Fruit fly (Drosophila melanogaster) whole organism: ENCODE measurements around the gene Trm1.

Experiments used
- CG8478 ChIP-seq: fragments of >200 bp; optimal IDR thresholded peaks from 2 replicates; lab custom pipeline; 2018; ENCODE audit warnings: inconsistent platforms
- Dll ChIP-seq: fragments of >200 bp; optimal IDR thresholded peaks from 2 replicates; lab custom pipeline; 2017
- EcR ChIP-seq, 2 experiments: fragments of >200 bp; optimal IDR thresholded peaks; 2 replicates each; lab custom pipeline; 2017; ENCODE audit warnings: missing biosample characterization in 2 of 2, missing genetic modification characterization in 2 of 2, missing genetic modification reagents in 2 of 2
- pan ChIP-seq: fragments of >200 bp; optimal IDR thresholded peaks from 2 replicates; lab custom pipeline; 2017
- psq ChIP-seq: fragments of >200 bp; optimal IDR thresholded peaks from 2 replicates; lab custom pipeline; 2017
- usp ChIP-seq: fragments of >200 bp; optimal IDR thresholded peaks from 2 replicates; lab custom pipeline; 2017; ENCODE audit warnings: missing biosample characterization, missing genetic modification characterization, mixed read lengths

Trm1 gene

DNA sequence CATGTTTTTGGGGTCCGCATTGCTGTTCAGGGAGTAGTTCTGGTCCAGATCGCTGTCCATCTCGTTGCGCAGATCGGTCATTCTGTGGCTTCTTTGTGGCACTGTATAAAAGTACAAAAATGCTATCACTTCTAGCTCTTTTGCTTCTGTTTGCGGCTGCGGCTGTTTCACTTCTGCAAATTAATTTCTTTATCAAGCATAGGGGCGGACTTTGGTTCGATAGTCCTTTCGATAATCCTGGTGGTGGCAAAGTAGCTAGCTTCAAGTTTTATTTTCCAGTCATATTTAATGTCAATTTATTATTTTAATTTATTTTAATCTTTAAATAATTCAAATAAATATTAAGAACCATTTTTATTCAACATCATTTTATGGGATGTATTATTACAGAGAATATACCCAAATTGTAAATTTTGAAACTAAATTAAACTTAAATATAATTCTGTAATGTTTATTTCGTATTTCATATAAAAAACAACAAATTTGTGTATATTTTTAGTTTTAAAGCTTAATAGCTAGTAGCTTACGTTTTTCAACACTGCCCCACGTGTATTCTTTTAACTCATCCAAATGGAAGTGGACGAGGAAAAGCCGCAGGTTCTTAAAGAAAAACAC, at the start of gene Trm1, which contains the start of gene CG5446:
Gene Trm1 (plus strand): TSS at position 542 of the 615 bp plus-strand sequence.
Gene CG5446 (minus strand): TSS at position 223 of the 615 bp plus-strand sequence.
- no peak for TF ChIP-seq CG8478 (lab: Kevin White, UChicago)

dm6 chr2L:12392406-12392805, 35.4 kb upstream of the Trm1 start:
- no peak for TF ChIP-seq EcR (GFP tag; optimal IDR thresholded peaks at IDR 0.05; lab: Kevin White, UChicago)
- no peak for TF ChIP-seq Dll (lab: Kevin White, UChicago)
- no peak for TF ChIP-seq psq (lab: Kevin White, UChicago)
- no peak for TF ChIP-seq usp (GFP tag; lab: Kevin White, UChicago)
- TF ChIP-seq CG8478 (lab: Kevin White, UChicago), result no peak
- no peak for TF ChIP-seq pan (lab: Kevin White, UChicago)

DNA sequence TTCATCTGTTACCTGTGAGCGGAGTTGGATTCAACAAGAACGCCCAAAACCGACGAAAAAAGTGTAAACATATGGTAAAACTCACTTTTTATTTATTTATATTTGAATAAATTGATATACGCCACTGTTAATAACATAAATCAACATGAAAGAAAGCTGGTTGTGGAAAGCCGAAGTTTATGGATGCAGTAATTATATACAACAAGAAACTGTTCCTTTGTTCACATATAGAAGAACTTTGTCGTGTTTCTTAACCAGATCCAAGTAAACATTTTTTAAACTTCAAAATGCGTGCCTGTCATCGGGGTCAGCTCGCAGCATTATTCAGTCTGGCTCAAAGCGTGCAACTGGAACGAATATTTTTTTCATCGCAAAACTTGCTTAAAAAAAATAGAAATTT, 29.9 kb upstream of the Trm1 start, which contains the start of gene Pkd2:
Gene Pkd2 (plus strand): TSS at position 301 of the 400 bp plus-strand sequence.
- TF ChIP-seq usp (GFP tag; lab: Kevin White, UChicago) (no peak), Dll (lab: Kevin White, UChicago) (no peak), psq (lab: Kevin White, UChicago) (no peak), pan (lab: Kevin White, UChicago) (no peak), EcR (GFP tag; optimal IDR thresholded peaks at IDR 0.05; lab: Kevin White, UChicago) (no peak), CG8478 (lab: Kevin White, UChicago) (no peak)

DNA sequence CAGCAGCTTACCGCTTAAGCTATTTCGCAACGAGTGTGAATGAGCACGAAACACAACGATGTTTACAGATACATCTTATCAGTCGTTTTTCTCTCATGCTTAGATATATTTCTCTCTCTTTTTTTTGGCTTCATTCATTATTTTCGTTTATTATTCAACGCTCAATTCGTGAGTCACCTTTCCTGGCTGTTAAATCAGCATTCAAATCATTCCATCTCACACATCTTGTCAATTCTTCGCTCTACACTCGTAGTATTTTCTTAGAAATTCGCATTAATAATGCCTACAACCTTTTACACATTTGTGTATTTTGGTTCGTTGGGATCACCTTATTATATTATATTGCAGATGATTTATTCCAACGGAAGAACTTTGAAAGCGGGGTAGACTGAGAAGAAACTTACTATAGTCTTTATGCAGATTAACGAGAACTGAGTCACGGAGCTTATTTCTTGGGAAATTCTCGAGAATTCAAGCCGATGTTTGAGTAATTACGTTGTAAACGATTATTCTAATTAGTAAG, 23.2 kb upstream of the Trm1 start:
- TF ChIP-seq Dll (lab: Kevin White, UChicago) (no peak), pan (lab: Kevin White, UChicago) (no peak), psq (lab: Kevin White, UChicago) (no peak), EcR (GFP tag; optimal IDR thresholded peaks at IDR 0.05; lab: Kevin White, UChicago) (no peak), CG8478 (lab: Kevin White, UChicago) (no peak), usp (GFP tag; lab: Kevin White, UChicago) (no peak)

- TF ChIP-seq pan (lab: Kevin White, UChicago) (no peak), CG8478 (lab: Kevin White, UChicago) (no peak), EcR (GFP tag; optimal IDR thresholded peaks at IDR 0.05; lab: Kevin White, UChicago) (no peak), Dll (lab: Kevin White, UChicago) (no peak), usp (GFP tag; lab: Kevin White, UChicago) (no peak), psq (lab: Kevin White, UChicago) (no peak)
Measured at dm6 chr2L:12410679-12411078, 17.1 kb upstream of the Trm1 start.

- no peak for TF ChIP-seq psq (lab: Kevin White, UChicago)
- no peak for TF ChIP-seq pan (lab: Kevin White, UChicago)
Measured at dm6 chr2L:12413899-12414298, 13.9 kb upstream of the Trm1 start.

dm6 chr2L:12415485-12416137, 12.2 kb upstream of the Trm1 start:
- no peak for TF ChIP-seq EcR (GFP tag; optimal IDR thresholded peaks at IDR 0.05; lab: Kevin White, UChicago)
- no peak for TF ChIP-seq Dll (lab: Kevin White, UChicago)
- no peak for TF ChIP-seq pan (lab: Kevin White, UChicago)
- TF ChIP-seq psq (lab: Kevin White, UChicago), result no peak
- TF ChIP-seq CG8478 (lab: Kevin White, UChicago), result no peak
- TF ChIP-seq usp (GFP tag; lab: Kevin White, UChicago), result no peak

dm6 chr2L:12421188-12421587, 6.6 kb upstream of the Trm1 start:
- TF ChIP-seq EcR (GFP tag; optimal IDR thresholded peaks at IDR 0.05; lab: Kevin White, UChicago) (no peak), Dll (lab: Kevin White, UChicago) (no peak), CG8478 (lab: Kevin White, UChicago) (no peak), usp (GFP tag; lab: Kevin White, UChicago) (no peak), psq (lab: Kevin White, UChicago) (no peak)

dm6 chr2L:12421793-12422691, 5.8 kb upstream of the Trm1 start:
- no peak for TF ChIP-seq Dll (lab: Kevin White, UChicago)
- no peak for TF ChIP-seq usp (GFP tag; lab: Kevin White, UChicago)
- no peak for TF ChIP-seq psq (lab: Kevin White, UChicago)
- no peak for TF ChIP-seq pan (lab: Kevin White, UChicago)
- no peak for TF ChIP-seq EcR (GFP tag; optimal IDR thresholded peaks at IDR 0.05; lab: Kevin White, UChicago)
- TF ChIP-seq CG8478 (lab: Kevin White, UChicago), result no peak

dm6 chr2L:12423106-12423836, 4.6 kb upstream of the Trm1 start, which contains the start of gene vir-1:
Gene vir-1 (minus strand): TSS chr2L:12423439.
- TF ChIP-seq usp (GFP tag; lab: Kevin White, UChicago) (no peak), Dll (lab: Kevin White, UChicago) (no peak), CG8478 (lab: Kevin White, UChicago) (no peak), psq (lab: Kevin White, UChicago) (no peak), EcR (GFP tag; optimal IDR thresholded peaks at IDR 0.05; lab: Kevin White, UChicago) (no peak), pan (lab: Kevin White, UChicago) (no peak)
